Fruit fly (Drosophila melanogaster): Measurements from ENCODE around the gene hyx.

The hyx gene

DNA sequence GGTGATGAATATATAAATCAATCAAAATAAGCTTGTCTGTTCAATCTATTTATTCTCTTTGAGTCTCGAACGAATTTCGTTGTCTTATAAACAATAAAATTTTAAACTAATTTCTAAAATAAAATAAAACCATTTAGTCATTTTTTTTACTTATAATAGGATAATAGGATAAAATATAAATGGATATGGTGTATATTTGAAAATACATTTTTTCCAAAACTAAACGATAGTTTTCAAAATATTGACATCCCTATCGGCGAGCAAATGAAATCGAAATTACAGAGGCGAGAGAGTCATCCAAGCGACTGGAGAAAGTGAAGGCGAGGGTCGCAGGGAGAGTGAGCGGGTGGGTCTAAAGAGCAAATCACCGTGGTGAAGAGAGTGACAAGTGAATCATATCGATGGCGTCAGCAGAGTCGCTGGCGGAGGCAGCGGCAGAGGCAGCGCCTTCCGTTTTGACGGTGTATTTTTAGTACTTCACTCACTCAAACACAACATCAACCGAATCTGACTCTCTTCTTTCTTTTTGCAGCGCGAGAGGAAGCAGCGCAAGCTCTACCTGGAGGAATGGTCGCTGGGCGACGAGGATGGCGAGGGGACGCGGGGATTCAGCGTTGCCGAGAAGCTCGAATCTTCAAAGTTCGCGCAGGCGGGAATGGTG lies 19.0 kb downstream of the hyx start (continued):
- TF ChIP-seq CG6654 (GFP tag; optimal IDR thresholded peaks at IDR 0.05) (peak; percentile 84), kni (GFP tag; optimal IDR thresholded peaks at IDR 0.05) (peak; percentile 96), Sox100B (GFP tag; optimal IDR thresholded peaks at IDR 0.05) (peak; percentile 99), Atf3 (GFP tag; optimal IDR thresholded peaks at IDR 0.05) (peak; percentile 56), al (GFP tag; IDR thresholded peaks at IDR 0.05) (no peak), emc (GFP tag; optimal IDR thresholded peaks at IDR 0.05) (no peak), zen2 (GFP tag; IDR thresholded peaks at IDR 0.05; ENCODE audit: partially characterized antibody) (no peak), CG12391 (tag; optimal IDR thresholded peaks at IDR 0.05) (peak; percentile 100), Fer2 (tag; optimal IDR thresholded peaks at IDR 0.05) (peak; percentile 97), tin (GFP tag; optimal IDR thresholded peaks at IDR 0.05) (peak; percentile 92), wek (GFP tag; optimal IDR thresholded peaks at IDR 0.05) (peak; percentile 55), hbn (GFP tag; IDR thresholded peaks at IDR 0.05; ENCODE audit: partially characterized antibody) (no peak), abd-A (tag; optimal IDR thresholded peaks at IDR 0.05) (peak; percentile 100), ssp (GFP tag; IDR thresholded peaks at IDR 0.05) (no peak), Dfd (GFP tag; optimal IDR thresholded peaks at IDR 0.05) (no peak), CG9609 (GFP tag; optimal IDR thresholded peaks at IDR 0.05) (peak; percentile 36), exex (tag; optimal IDR thresholded peaks at IDR 0.05) (peak; percentile 99), CG31224 (GFP tag; IDR thresholded peaks at IDR 0.05) (no peak), CG16863 (GFP tag; optimal IDR thresholded peaks at IDR 0.05) (peak; percentile 44), dimm (GFP tag; IDR thresholded peaks at IDR 0.05) (no peak), tap (tag; optimal IDR thresholded peaks at IDR 0.05) (peak; percentile 98), CG1233 (GFP tag; optimal IDR thresholded peaks at IDR 0.05) (peak; percentile 98), Dad (GFP tag; optimal IDR thresholded peaks at IDR 0.05) (peak; percentile 58), btn (GFP tag; optimal IDR thresholded peaks at IDR 0.05) (no peak), Ets97D (GFP tag; optimal IDR thresholded peaks at IDR 0.05) (no peak), dysf (GFP tag; IDR thresholded peaks at IDR 0.05) (no peak), H2.0 (GFP tag; IDR thresholded peaks at IDR 0.05) (no peak), stwl (tag; optimal IDR thresholded peaks at IDR 0.05) (peak; percentile 59), HLH3B (GFP tag; IDR thresholded peaks at IDR 0.05) (no peak), CG11504 (tag; optimal IDR thresholded peaks at IDR 0.05) (peak; percentile 98), Ssrp (tag; optimal IDR thresholded peaks at IDR 0.05) (peak; percentile 98), B-H1 (GFP tag; IDR thresholded peaks at IDR 0.05) (no peak), klu (GFP tag; IDR thresholded peaks at IDR 0.05) (no peak)

DNA sequence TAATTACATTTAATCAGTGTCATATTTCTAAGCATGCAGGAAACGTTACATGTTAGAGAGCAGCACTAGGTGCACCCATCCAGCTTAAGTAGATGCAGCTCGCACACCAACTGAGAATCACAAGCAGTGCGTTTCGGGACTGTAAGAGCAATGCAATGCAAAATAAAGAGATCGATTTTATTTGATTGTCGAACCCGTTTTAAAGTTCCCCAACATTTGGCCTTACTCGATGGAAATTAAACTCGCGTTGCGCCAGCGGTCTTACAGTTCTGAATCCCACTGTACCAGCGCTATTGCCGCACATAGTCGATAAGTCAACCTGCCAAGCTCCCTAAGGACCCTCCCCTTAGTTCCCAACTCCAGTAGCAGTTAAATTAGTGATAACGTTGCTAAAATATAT lies 24.2 kb downstream of the hyx start:
- no peak for TF ChIP-seq pan (optimal IDR thresholded peaks at IDR 0.05)
- TF ChIP-seq pan (GFP tag; optimal IDR thresholded peaks at IDR 0.05 in 1 of 2, IDR thresholded peaks at IDR 0.05 in 1 of 2), result peak in 1 of 2 experiments; percentile 12
- no peak for TF ChIP-seq hkb (optimal IDR thresholded peaks at IDR 0.05)
- peak; percentile 18; the same call in 1 of the 2 replicates for TF ChIP-seq hkb (GFP tag; IDR thresholded peaks at IDR 0.05)
- TF ChIP-seq prd (optimal IDR thresholded peaks at IDR 0.05), result no peak
- peak; percentile 22; the same call in 1 of the 3 replicates for TF ChIP-seq prd (GFP tag; IDR thresholded peaks at IDR 0.05)
- no peak for TF ChIP-seq aop (GFP tag; IDR thresholded peaks at IDR 0.05)
- no peak for TF ChIP-seq mam (GFP tag; optimal IDR thresholded peaks at IDR 0.05)
- 0 out of 3 replicates have a peak, but pooled peaks have one; percentile 34 for TF ChIP-seq dysf (GFP tag; IDR thresholded peaks at IDR 0.05)
- TF ChIP-seq ind (GFP tag; optimal IDR thresholded peaks at IDR 0.05), result peak; percentile 1
- 0 out of 2 replicates have a peak, but pooled peaks have one; percentile 29 for TF ChIP-seq ara (GFP tag; IDR thresholded peaks at IDR 0.05)
- TF ChIP-seq CG8290 (GFP tag; optimal IDR thresholded peaks at IDR 0.05), result no peak
- peak in 1 of 2 experiments; percentile 7 for TF ChIP-seq CG8290 (tag; optimal IDR thresholded peaks at IDR 0.05)
- peak in 1 of 2 experiments; percentile 5 for TF ChIP-seq bsh (GFP tag; optimal IDR thresholded peaks at IDR 0.05)
- no peak for TF ChIP-seq CG12155 (GFP tag; optimal IDR thresholded peaks at IDR 0.05)
- TF ChIP-seq Drgx (GFP tag; IDR thresholded peaks at IDR 0.05), result peak; percentile 66
- TF ChIP-seq CG11695 (GFP tag; IDR thresholded peaks at IDR 0.05), result 0 out of 3 replicates have a peak, but pooled peaks have one; percentile 15
- TF ChIP-seq CG17328 (GFP tag; IDR thresholded peaks at IDR 0.05), result peak; percentile 29; the same call in 1 of the 2 replicates
- TF ChIP-seq CG32532 (GFP tag; IDR thresholded peaks at IDR 0.05), result peak; percentile 34; the same call in 1 of the 2 replicates
- no peak for TF ChIP-seq CG3995 (GFP tag; optimal IDR thresholded peaks at IDR 0.05)
- TF ChIP-seq CG7928 (GFP tag; optimal IDR thresholded peaks at IDR 0.05), result no peak
